Worm (Caenorhabditis elegans) whole organism, early embryonic: ENCODE results near the gene T06A1.1.

Experiments
- flt-1 ChIP-seq: fragments of 200-800 bp; sonication (Bioruptor generic); IDR thresholded peaks from 2 replicates; pipeline ENCODE4 v1.3.6; 2022; ENCODE audit warnings: missing genetic modification characterization, missing compliant biosample characterization
- hmbx-1 ChIP-seq: sonication (generic microtip); optimal IDR thresholded peaks from 2 replicates; lab custom pipeline; 2016; ENCODE audit warnings: mild to moderate bottlenecking, missing genetic modification characterization, missing compliant biosample characterization
- hnd-1 ChIP-seq: sonication (generic microtip); optimal IDR thresholded peaks from 2 replicates; lab custom pipeline; 2016; ENCODE audit warnings: missing genetic modification characterization, missing compliant biosample characterization

DNA sequence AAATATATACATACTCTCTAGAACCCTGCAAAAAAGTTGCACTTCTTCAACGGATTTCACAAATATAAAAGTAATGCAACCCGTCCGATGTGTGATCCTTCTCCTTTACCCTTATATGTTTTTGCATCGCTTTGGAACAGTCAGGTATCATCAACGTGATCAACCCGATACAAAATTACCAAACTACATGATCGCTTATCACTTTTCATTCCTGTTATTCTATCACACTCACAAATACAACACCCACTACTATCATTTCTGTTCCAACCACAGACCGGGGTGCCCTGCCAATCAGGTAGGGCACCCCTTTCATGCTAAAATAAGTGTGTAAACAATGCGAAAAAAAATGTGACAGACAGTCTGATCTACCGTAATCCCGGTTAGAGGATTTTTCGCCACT lies 41.6 kb upstream of the T06A1.1 start:
- no peak for TF ChIP-seq hnd-1 (tag; lab: Kevin White, UChicago)
- TF ChIP-seq hmbx-1 (tag; lab: Kevin White, UChicago), result no peak
- no peak for TF ChIP-seq flt-1 (GFP tag; lab: Robert Waterston, UW)
